Fruit fly (Drosophila melanogaster): ENCODE results near the gene ocn.

The ocn gene

DNA sequence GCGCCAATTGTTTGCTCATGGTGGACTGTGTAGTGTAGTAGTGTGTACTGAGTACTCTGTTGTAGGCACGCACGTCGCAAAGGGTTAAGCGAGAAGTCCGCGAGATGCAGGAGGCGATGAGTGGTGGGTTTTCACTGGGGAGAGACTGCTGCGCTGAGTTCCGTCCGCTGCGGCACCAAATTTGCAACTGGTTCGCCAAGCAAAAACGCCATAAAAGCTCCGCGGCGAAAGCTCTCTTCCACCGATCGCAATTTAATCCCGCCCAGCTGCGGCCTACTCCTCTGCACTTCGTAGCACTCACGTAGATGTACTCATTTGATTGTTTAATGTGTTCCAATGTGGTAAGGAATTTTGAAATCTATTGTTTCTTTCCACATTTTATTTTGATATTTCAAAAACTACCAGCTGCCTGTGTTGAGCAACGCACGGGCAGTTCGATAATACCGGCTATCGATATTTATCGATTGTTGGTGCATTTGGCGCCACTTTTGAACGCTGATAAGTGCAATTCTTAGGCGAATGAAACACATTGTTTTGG, 22.5 kb downstream of the ocn start, which contains the start of gene CG7920:
Gene CG7920, minus strand, starts transcription at position 308 of the 538 bp plus-strand sequence.
- TF ChIP-seq CG8159 (tag; optimal IDR thresholded peaks at IDR 0.05) (no peak), fd96Ca (GFP tag; IDR thresholded peaks at IDR 0.05) (no peak), EcR (GFP tag; optimal IDR thresholded peaks at IDR 0.05) (no peak), CG4496 (GFP tag; IDR thresholded peaks at IDR 0.05) (0 out of 3 replicates have a peak, but pooled peaks have one; percentile 36), CG17806 (tag; optimal IDR thresholded peaks at IDR 0.05) (peak; percentile 6), gl (tag; optimal IDR thresholded peaks at IDR 0.05) (no peak), CG15710 (tag; optimal IDR thresholded peaks at IDR 0.05) (no peak), D1 (tag; optimal IDR thresholded peaks at IDR 0.05) (no peak), CG10348 (GFP tag; IDR thresholded peaks at IDR 0.05) (no peak), CG34367 (tag; optimal IDR thresholded peaks at IDR 0.05) (peak; percentile 7), CG9948 (tag; optimal IDR thresholded peaks at IDR 0.05) (no peak), CG12605 (GFP tag; IDR thresholded peaks at IDR 0.05) (peak; percentile 44; the same call in 1 of the 2 replicates), Pif1A (GFP tag; optimal IDR thresholded peaks at IDR 0.05) (no peak), Pif1B (GFP tag; optimal IDR thresholded peaks at IDR 0.05) (no peak), Snoo (tag; optimal IDR thresholded peaks at IDR 0.05) (no peak), Ets98B (GFP tag; IDR thresholded peaks at IDR 0.05) (peak; percentile 40; the same call in 1 of the 2 replicates), CG8301 (tag; optimal IDR thresholded peaks at IDR 0.05) (peak; percentile 6), CG32121 (GFP tag; IDR thresholded peaks at IDR 0.05) (0 out of 2 replicates have a peak, but pooled peaks have one; percentile 24), rn (GFP tag; IDR thresholded peaks at IDR 0.05) (no peak), CG13204 (GFP tag; optimal IDR thresholded peaks at IDR 0.05) (peak; percentile 45), CG14655 (GFP tag; optimal IDR thresholded peaks at IDR 0.05) (no peak)

dm6 chr3R:30014480-30014879, 23.1 kb downstream of the ocn start:
- TF ChIP-seq CG10348 (GFP tag; IDR thresholded peaks at IDR 0.05) (no peak), rn (GFP tag; IDR thresholded peaks at IDR 0.05) (no peak), fd96Ca (GFP tag; IDR thresholded peaks at IDR 0.05) (no peak), Ets98B (GFP tag; IDR thresholded peaks at IDR 0.05) (no peak), gl (tag; optimal IDR thresholded peaks at IDR 0.05) (no peak), CG15710 (tag; optimal IDR thresholded peaks at IDR 0.05) (no peak), Snoo (tag; optimal IDR thresholded peaks at IDR 0.05) (no peak), CG8301 (tag; optimal IDR thresholded peaks at IDR 0.05) (no peak), CG14655 (GFP tag; optimal IDR thresholded peaks at IDR 0.05) (no peak), Pif1B (GFP tag; optimal IDR thresholded peaks at IDR 0.05) (no peak), D1 (tag; optimal IDR thresholded peaks at IDR 0.05) (no peak), CG8159 (tag; optimal IDR thresholded peaks at IDR 0.05) (no peak), CG13204 (GFP tag; optimal IDR thresholded peaks at IDR 0.05) (no peak), CG32121 (GFP tag; IDR thresholded peaks at IDR 0.05) (no peak), EcR (GFP tag; optimal IDR thresholded peaks at IDR 0.05) (no peak), CG4496 (GFP tag; IDR thresholded peaks at IDR 0.05) (no peak)

dm6 chr3R:30013909-30014308, 23.6 kb downstream of the ocn start:
- TF ChIP-seq CG15710 (tag; optimal IDR thresholded peaks at IDR 0.05), result peak; percentile 18
- TF ChIP-seq Pif1A (GFP tag; optimal IDR thresholded peaks at IDR 0.05), result peak; percentile 76
- TF ChIP-seq CG4496 (GFP tag; IDR thresholded peaks at IDR 0.05), result peak; percentile 54; the same call in 1 of the 3 replicates
- TF ChIP-seq EcR (GFP tag; optimal IDR thresholded peaks at IDR 0.05), result no peak
- TF ChIP-seq CG34367 (tag; optimal IDR thresholded peaks at IDR 0.05), result peak; percentile 23
- no peak for TF ChIP-seq CG9948 (tag; optimal IDR thresholded peaks at IDR 0.05)
- TF ChIP-seq Ets98B (GFP tag; IDR thresholded peaks at IDR 0.05), result peak; percentile 77
- no peak for TF ChIP-seq CG10348 (GFP tag; IDR thresholded peaks at IDR 0.05)
- TF ChIP-seq fd96Ca (GFP tag; IDR thresholded peaks at IDR 0.05), result peak; percentile 39; the same call in 2 of the 3 replicates
- TF ChIP-seq D1 (tag; optimal IDR thresholded peaks at IDR 0.05), result no peak
- peak; percentile 3 for TF ChIP-seq Snoo (tag; optimal IDR thresholded peaks at IDR 0.05)
- peak; percentile 78 for TF ChIP-seq CG13204 (GFP tag; optimal IDR thresholded peaks at IDR 0.05)
- peak; percentile 48 for TF ChIP-seq CG8301 (tag; optimal IDR thresholded peaks at IDR 0.05)
- no peak for TF ChIP-seq rn (GFP tag; IDR thresholded peaks at IDR 0.05)
- TF ChIP-seq CG14655 (GFP tag; optimal IDR thresholded peaks at IDR 0.05), result peak; percentile 58
- TF ChIP-seq Pif1B (GFP tag; optimal IDR thresholded peaks at IDR 0.05), result peak; percentile 64
- TF ChIP-seq gl (tag; optimal IDR thresholded peaks at IDR 0.05), result peak; percentile 94
- TF ChIP-seq CG8159 (tag; optimal IDR thresholded peaks at IDR 0.05), result peak; percentile 40
- no peak; the same call in 1 of the 2 replicates for TF ChIP-seq CG32121 (GFP tag; IDR thresholded peaks at IDR 0.05)
- peak; percentile 87 for TF ChIP-seq CG12605 (GFP tag; IDR thresholded peaks at IDR 0.05)
- TF ChIP-seq CG17806 (tag; optimal IDR thresholded peaks at IDR 0.05), result peak; percentile 47

dm6 chr3R:30012602-30013489, 24.7 kb downstream of the ocn start:
- TF ChIP-seq Snoo (tag; optimal IDR thresholded peaks at IDR 0.05) (no peak), CG10348 (GFP tag; IDR thresholded peaks at IDR 0.05) (no peak), rn (GFP tag; IDR thresholded peaks at IDR 0.05) (peak; percentile 32; the same call in 1 of the 2 replicates), CG8301 (tag; optimal IDR thresholded peaks at IDR 0.05) (peak; percentile 38), CG12605 (GFP tag; IDR thresholded peaks at IDR 0.05) (no peak), fd96Ca (GFP tag; IDR thresholded peaks at IDR 0.05) (peak; percentile 68; the same call in 2 of the 3 replicates), CG14655 (GFP tag; optimal IDR thresholded peaks at IDR 0.05) (peak; percentile 58), CG15710 (tag; optimal IDR thresholded peaks at IDR 0.05) (no peak), CG4496 (GFP tag; IDR thresholded peaks at IDR 0.05) (peak; percentile 72), Ets98B (GFP tag; IDR thresholded peaks at IDR 0.05) (peak; percentile 66; the same call in 1 of the 2 replicates), CG32121 (GFP tag; IDR thresholded peaks at IDR 0.05) (peak; percentile 64)

DNA sequence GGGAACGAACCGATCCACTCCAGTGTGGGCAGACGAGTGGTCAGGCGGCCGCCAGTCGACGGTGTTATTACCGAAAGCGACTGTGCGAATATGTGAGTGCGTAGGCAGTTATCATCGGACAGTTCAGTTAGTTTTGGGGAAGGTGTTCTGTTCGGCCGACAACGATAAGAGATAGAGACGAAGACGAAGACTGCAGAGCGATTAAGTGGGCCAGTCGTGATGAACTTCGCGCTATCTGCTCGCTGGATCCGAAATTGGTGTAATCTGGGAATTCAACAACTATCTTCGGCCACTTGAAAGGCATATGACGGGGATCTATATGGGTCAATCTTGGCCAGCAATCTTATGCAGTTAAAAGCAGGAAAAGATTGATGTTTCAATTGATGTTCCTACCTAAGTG, 28.4 kb downstream of the ocn start, which contains the start of gene CG7912:
Gene CG7912, minus strand, starts transcription at position 17 of the 400 bp plus-strand sequence.
- TF ChIP-seq CG9948 (tag; optimal IDR thresholded peaks at IDR 0.05), result no peak
- TF ChIP-seq CG4496 (GFP tag; IDR thresholded peaks at IDR 0.05), result no peak
- no peak for TF ChIP-seq CG13204 (GFP tag; optimal IDR thresholded peaks at IDR 0.05)
- TF ChIP-seq CG17806 (tag; optimal IDR thresholded peaks at IDR 0.05), result no peak
- no peak for TF ChIP-seq CG15710 (tag; optimal IDR thresholded peaks at IDR 0.05)
- TF ChIP-seq fd96Ca (GFP tag; IDR thresholded peaks at IDR 0.05), result no peak
- no peak for TF ChIP-seq rn (GFP tag; IDR thresholded peaks at IDR 0.05)
- no peak for TF ChIP-seq Snoo (tag; optimal IDR thresholded peaks at IDR 0.05)
- no peak for TF ChIP-seq Pif1B (GFP tag; optimal IDR thresholded peaks at IDR 0.05)
- TF ChIP-seq CG8301 (tag; optimal IDR thresholded peaks at IDR 0.05), result no peak
- no peak for TF ChIP-seq CG14655 (GFP tag; optimal IDR thresholded peaks at IDR 0.05)
- no peak for TF ChIP-seq CG10348 (GFP tag; IDR thresholded peaks at IDR 0.05)
- no peak for TF ChIP-seq CG32121 (GFP tag; IDR thresholded peaks at IDR 0.05)
- TF ChIP-seq CG8159 (tag; optimal IDR thresholded peaks at IDR 0.05), result no peak
